Worm (Caenorhabditis elegans): ENCODE measurements around the gene mxl-2.

- TF ChIP-seq lin-40 (tag; optimal IDR thresholded peaks at IDR 0.05) (no peak), F55B11.4 (tag; optimal IDR thresholded peaks at IDR 0.05; ENCODE audit: borderline replicate concordance, insufficient read depth) (no peak)
Measured at ce11 chrIII:149132-149531, 38.8 kb downstream of the mxl-2 start.
